Fruit fly (Drosophila melanogaster): ENCODE data around the gene Slbp.

Slbp gene

DNA sequence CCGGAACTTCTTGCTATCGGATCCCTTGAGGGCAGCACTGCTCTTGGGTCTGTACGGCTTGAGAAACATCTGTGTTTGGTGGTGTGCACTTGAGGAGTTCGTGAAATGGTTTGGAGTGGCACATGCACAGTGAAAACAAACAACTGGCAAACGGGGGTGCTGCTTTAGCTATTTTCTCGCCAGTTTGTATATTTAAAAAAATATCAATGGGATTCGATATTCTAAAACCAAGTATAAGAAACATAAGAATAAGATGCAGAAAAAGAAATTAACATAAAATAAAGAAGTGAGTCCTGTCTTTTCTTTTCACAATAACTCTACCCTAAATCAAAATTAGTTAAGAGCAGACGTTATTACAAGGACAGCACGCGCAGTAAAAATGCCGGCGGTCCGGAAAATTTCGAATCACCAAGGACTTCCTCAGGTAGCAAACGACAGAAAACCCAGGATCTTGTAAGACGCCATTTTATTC is 1.4 kb downstream of the Slbp start, which contains the start of gene eIF2D (continued):
- no peak for TF ChIP-seq Jarid2 (GFP tag; optimal IDR thresholded peaks at IDR 0.05)

DNA sequence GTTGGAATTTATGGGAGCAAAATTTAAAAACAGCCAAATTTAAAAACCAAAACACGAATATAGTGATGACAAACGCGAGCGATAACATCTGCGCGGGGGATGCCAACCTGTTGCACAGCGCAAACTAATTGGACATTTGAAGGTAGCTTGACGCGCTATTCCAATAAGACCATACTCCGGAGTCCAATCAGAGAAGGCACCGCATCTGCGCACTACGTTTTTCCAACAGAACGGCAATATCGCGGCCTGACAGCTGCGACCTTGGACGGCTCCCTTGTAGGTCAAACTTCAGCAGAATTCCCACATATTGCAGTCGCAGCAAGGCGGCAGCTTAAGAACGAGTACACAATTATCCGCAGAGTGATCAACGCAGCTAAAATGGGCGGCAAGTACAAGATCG is 5.0 kb downstream of the Slbp start, which contains the start of the genes CG11882 and Pglym78:
Gene CG11882 (minus strand): TSS at position 101 of the 400 bp plus-strand sequence.
Gene Pglym78 (plus strand): TSS at position 177 of the 400 bp plus-strand sequence.
- TF ChIP-seq HLH54F (GFP tag; optimal IDR thresholded peaks at IDR 0.05): peak; percentile 44
- no peak for TF ChIP-seq CG8944 (GFP tag; optimal IDR thresholded peaks at IDR 0.05)
- peak; percentile 63 for TF ChIP-seq her (GFP tag; optimal IDR thresholded peaks at IDR 0.05)
- TF ChIP-seq aop (GFP tag; IDR thresholded peaks at IDR 0.05): no peak
- TF ChIP-seq tgo (GFP tag; IDR thresholded peaks at IDR 0.05): no peak
- TF ChIP-seq sna (GFP tag; IDR thresholded peaks at IDR 0.05; ENCODE audit: partially characterized antibody): 0 out of 2 replicates have a peak, but pooled peaks have one; percentile 57
- TF ChIP-seq abd-A (tag; optimal IDR thresholded peaks at IDR 0.05): no peak
- TF ChIP-seq CG7928 (GFP tag; optimal IDR thresholded peaks at IDR 0.05): peak; percentile 17
- TF ChIP-seq CG10147 (GFP tag; optimal IDR thresholded peaks at IDR 0.05): no peak
- TF ChIP-seq fd96Cb (tag; optimal IDR thresholded peaks at IDR 0.05): no peak
- no peak for TF ChIP-seq ham (GFP tag; IDR thresholded peaks at IDR 0.05)
- peak; percentile 59 for TF ChIP-seq row (GFP tag; IDR thresholded peaks at IDR 0.05)
- no peak for TF ChIP-seq fd3F (GFP tag; optimal IDR thresholded peaks at IDR 0.05)
- TF ChIP-seq eyg (GFP tag; optimal IDR thresholded peaks at IDR 0.05): no peak
- TF ChIP-seq slbo (GFP tag; IDR thresholded peaks at IDR 0.05): peak; percentile 74
- no peak for TF ChIP-seq disco-r (GFP tag; optimal IDR thresholded peaks at IDR 0.05)
- peak; percentile 28; the same call in 1 of the 2 replicates for TF ChIP-seq gsb (GFP tag; IDR thresholded peaks at IDR 0.05)
- peak; percentile 31; the same call in 1 of the 2 replicates for TF ChIP-seq onecut (GFP tag; IDR thresholded peaks at IDR 0.05)
- peak; percentile 14 for TF ChIP-seq CG18011 (GFP tag; optimal IDR thresholded peaks at IDR 0.05)
- TF ChIP-seq chinmo (GFP tag; IDR thresholded peaks at IDR 0.05; ENCODE audit: partially characterized antibody): peak; percentile 93
- TF ChIP-seq ssp (GFP tag; IDR thresholded peaks at IDR 0.05): peak; percentile 35; the same call in 1 of the 2 replicates
- TF ChIP-seq yki (optimal IDR thresholded peaks at IDR 0.05): no peak
- no peak for TF ChIP-seq D19A (tag; optimal IDR thresholded peaks at IDR 0.05)
- TF ChIP-seq CG32772 (GFP tag; IDR thresholded peaks at IDR 0.05): no peak
- TF ChIP-seq CG10366 (GFP tag; IDR thresholded peaks at IDR 0.05): no peak
- TF ChIP-seq Asciz (GFP tag; optimal IDR thresholded peaks at IDR 0.05): no peak
- TF ChIP-seq CG31224 (GFP tag; IDR thresholded peaks at IDR 0.05): no peak
- peak; percentile 93 for TF ChIP-seq Med (GFP tag)
- TF ChIP-seq CG31441 (GFP tag; IDR thresholded peaks at IDR 0.05): no peak
- TF ChIP-seq BtbVII (GFP tag; optimal IDR thresholded peaks at IDR 0.05): no peak
- 0 out of 4 replicates have a peak, but pooled peaks have one; percentile 56 for TF ChIP-seq Dll (GFP tag; IDR thresholded peaks at IDR 0.05; ENCODE audit: partially characterized antibody)
- no peak for TF ChIP-seq CG33557 (GFP tag; optimal IDR thresholded peaks at IDR 0.05)
- peak; percentile 37 for TF ChIP-seq CG12942 (GFP tag; optimal IDR thresholded peaks at IDR 0.05)
- TF ChIP-seq eve (GFP tag; optimal IDR thresholded peaks at IDR 0.05): no peak
- TF ChIP-seq wdn (GFP tag; IDR thresholded peaks at IDR 0.05): peak; percentile 41; the same call in 1 of the 2 replicates
- no peak for TF ChIP-seq unpg (GFP tag; optimal IDR thresholded peaks at IDR 0.05)
- peak; percentile 46; the same call in 1 of the 4 replicates for TF ChIP-seq Gug (GFP tag; IDR thresholded peaks at IDR 0.05)
- no peak for TF ChIP-seq ATbp (GFP tag; optimal IDR thresholded peaks at IDR 0.05)
- TF ChIP-seq CG17186 (GFP tag; optimal IDR thresholded peaks at IDR 0.05): peak; percentile 92
- TF ChIP-seq pita (GFP tag; optimal IDR thresholded peaks at IDR 0.05): no peak
- peak; percentile 54 for TF ChIP-seq CG2712 (tag; optimal IDR thresholded peaks at IDR 0.05)
- peak; percentile 6 for TF ChIP-seq CG9727 (GFP tag; optimal IDR thresholded peaks at IDR 0.05)
- peak; percentile 89 for TF ChIP-seq Lhr (GFP tag; optimal IDR thresholded peaks at IDR 0.05)
- TF ChIP-seq scrt (GFP tag; optimal IDR thresholded peaks at IDR 0.05): peak; percentile 62
- peak; percentile 7 for TF ChIP-seq CG4424 (GFP tag; optimal IDR thresholded peaks at IDR 0.05)
- TF ChIP-seq TFAM (GFP tag; optimal IDR thresholded peaks at IDR 0.05): no peak
- no peak for TF ChIP-seq h (optimal IDR thresholded peaks at IDR 0.05)
- TF ChIP-seq CG2120 (GFP tag; optimal IDR thresholded peaks at IDR 0.05): peak; percentile 72

All from whole organism, embryonic.